Worm (Caenorhabditis elegans) whole organism, midembryonic: ENCODE results near the gene spcs-3.

Experiments
- cog-1 ChIP-seq: sonication (generic microtip); optimal IDR thresholded peaks from 2 replicates; lab custom pipeline; 2016; ENCODE audit warnings: missing genetic modification characterization, missing compliant biosample characterization
- flt-1 ChIP-seq: fragments of 200-800 bp; sonication (Bioruptor generic); IDR thresholded peaks from 2 replicates; pipeline ENCODE4 v1.3.6; 2022; ENCODE audit warnings: missing genetic modification characterization, missing compliant biosample characterization
- ztf-29 ChIP-seq: fragments of 200-800 bp; sonication (Bioruptor generic); IDR thresholded peaks from 2 replicates; pipeline ENCODE4 v1.3.6; 2022; ENCODE audit warnings: missing genetic modification reagents, missing genetic modification characterization, missing compliant biosample characterization

spcs-3 gene

DNA sequence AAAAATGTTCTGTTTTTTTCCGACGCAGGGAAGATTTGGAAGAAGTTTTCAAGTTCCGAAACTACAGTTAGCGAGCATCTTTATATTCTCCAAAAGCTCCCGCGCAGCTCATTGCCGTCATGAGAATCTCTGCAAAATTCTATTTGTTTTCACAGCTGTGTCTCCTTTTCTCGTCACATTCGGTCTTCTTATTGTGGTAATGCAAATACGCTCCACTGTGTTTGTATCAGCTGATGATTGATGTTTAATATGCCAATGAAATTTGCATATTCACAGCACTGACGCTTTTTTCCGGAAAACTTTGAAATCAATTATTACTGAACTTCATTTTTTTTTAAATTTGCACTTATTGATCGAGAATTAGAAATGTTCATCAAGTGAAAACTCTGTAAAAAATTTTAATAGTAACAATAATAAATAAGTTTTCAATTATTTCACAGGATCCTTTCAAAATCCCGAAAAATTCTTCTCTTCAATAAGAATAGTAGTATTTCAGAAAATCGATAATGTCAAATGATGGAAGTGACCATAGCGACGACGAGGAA, 48.3 kb downstream of the spcs-3 start, which contains the start of gene K06H7.2:
TSS of gene K06H7.2 (plus strand) at position 495 of the 545 bp plus-strand sequence.
- TF ChIP-seq ztf-29 (GFP tag; lab: Robert Waterston, UW) (no peak), cog-1 (tag; lab: Kevin White, UChicago) (peak; percentile 48), flt-1 (GFP tag; lab: Robert Waterston, UW) (0 out of 2 replicates have a peak, but pooled peaks have one; percentile 40)
